Worm (Caenorhabditis elegans) whole organism, L4 larva: ENCODE measurements around the gene F18E9.1.

ENCODE experiments used
- F10B5.3 ChIP-seq: sonication (generic microtip); optimal IDR thresholded peaks from 2 replicates; lab custom pipeline; 2016; ENCODE audit warnings: mild to moderate bottlenecking, missing genetic modification characterization, missing compliant biosample characterization
- F26F4.8 ChIP-seq: fragments of 200-800 bp; sonication (Bioruptor generic); conservative IDR thresholded peaks from 2 replicates; pipeline ENCODE4 v1.3.6; 2022; ENCODE audit warnings: missing genetic modification characterization, missing compliant biosample characterization
- F37D6.2 ChIP-seq: sonication (generic microtip); optimal IDR thresholded peaks from 2 replicates; lab custom pipeline; 2016; ENCODE audit warnings: mild to moderate bottlenecking, missing genetic modification characterization, missing compliant biosample characterization
- F44E2.7 ChIP-seq: fragments of 200-800 bp; sonication (Bioruptor generic); IDR thresholded peaks from 2 replicates; pipeline ENCODE4 v2.1.2; 2022; ENCODE audit warnings: missing genetic modification characterization, missing compliant biosample characterization
- T20F7.1 ChIP-seq: fragments of 200-800 bp; sonication (Bioruptor generic); optimal IDR thresholded peaks from 2 replicates; lab custom pipeline; 2018; ENCODE audit warnings: mild to moderate bottlenecking, missing genetic modification characterization, missing compliant biosample characterization
- T26A8.4 ChIP-seq: fragments of 200-800 bp; sonication (Bioruptor generic); IDR thresholded peaks from 2 replicates; pipeline ENCODE4 v1.3.6; 2022; ENCODE audit warnings: missing genetic modification characterization, missing compliant biosample characterization
- Y75B8A.6 ChIP-seq: fragments of 200-800 bp; sonication (Bioruptor generic); IDR thresholded peaks from 2 replicates; pipeline ENCODE4 v1.3.6; 2022; ENCODE audit warnings: missing genetic modification reagents, missing genetic modification characterization, missing compliant biosample characterization
- ZK337.2 ChIP-seq: fragments of 200-800 bp; sonication (Bioruptor generic); IDR thresholded peaks from 2 replicates; pipeline ENCODE4 v1.3.6; 2022; ENCODE audit warnings: missing genetic modification reagents, missing genetic modification characterization, missing compliant biosample characterization
- ZK546.5 ChIP-seq, 2 experiments: sonication (generic microtip); optimal IDR thresholded peaks; 2 replicates each; lab custom pipeline; 2017; ENCODE audit warnings: missing biosample characterization in 2 of 2, missing genetic modification characterization in 2 of 2
- aha-1 ChIP-seq: fragments of 150-350 bp; peaks from one replicate; lab custom pipeline; 2014; ENCODE audit warnings: missing biosample characterization, missing genetic modification characterization
- ama-1 ChIP-seq: fragments of 150-350 bp; optimal IDR thresholded peaks from 2 replicates; lab custom pipeline; 2014; ENCODE audit warnings: inconsistent platforms, mixed read lengths
- attf-4 ChIP-seq: sonication (generic microtip); optimal IDR thresholded peaks from 3 replicates; lab custom pipeline; 2017; ENCODE audit warnings: missing biosample characterization, missing genetic modification characterization
- ceh-20 ChIP-seq: fragments of 200-800 bp; sonication (Bioruptor generic); IDR thresholded peaks from 2 replicates; pipeline ENCODE4 v1.3.6; 2022; ENCODE audit warnings: missing genetic modification reagents, missing genetic modification characterization, missing compliant biosample characterization
- ceh-28 ChIP-seq: fragments of 150-350 bp; optimal IDR thresholded peaks from 2 replicates; lab custom pipeline; 2014; ENCODE audit warnings: missing biosample characterization, missing genetic modification reagents, missing genetic modification characterization
- ceh-62 ChIP-seq: sonication (generic microtip); optimal IDR thresholded peaks from 2 replicates; lab custom pipeline; 2017; ENCODE audit warnings: missing biosample characterization, missing genetic modification characterization
- ces-1 ChIP-seq: fragments of 150-350 bp; sonication (generic microtip); optimal IDR thresholded peaks from 4 replicates; lab custom pipeline; 2014; ENCODE audit warnings: missing biosample characterization, missing genetic modification reagents, missing genetic modification characterization
- cey-2 ChIP-seq: sonication (generic microtip); optimal IDR thresholded peaks from 3 replicates; lab custom pipeline; 2017; ENCODE audit warnings: missing genetic modification characterization, mild to moderate bottlenecking, missing compliant biosample characterization, antibody characterized with exemption, borderline replicate concordance; ENCODE audit not compliant: insufficient read depth
- daf-12 ChIP-seq: fragments of 150-350 bp; optimal IDR thresholded peaks from 2 replicates; lab custom pipeline; 2014; ENCODE audit warnings: missing biosample characterization, missing genetic modification reagents, missing genetic modification characterization
- daf-16 ChIP-seq, 3 experiments: sonication (generic microtip); optimal IDR thresholded peaks; 2 replicates each; lab custom pipeline; 2016 to 2017; ENCODE audit warnings: missing genetic modification characterization in 3 of 3, missing genetic modification reagents in 3 of 3, mild to moderate bottlenecking in 2 of 3, missing compliant biosample characterization in 2 of 3, missing biosample characterization in 1 of 3, moderate library complexity in 1 of 3
- daf-8 ChIP-seq: fragments of 200-800 bp; sonication (Bioruptor generic); IDR thresholded peaks from 2 replicates; pipeline ENCODE4 v1.3.6; 2022; ENCODE audit warnings: missing genetic modification characterization, missing compliant biosample characterization
- dmd-6 ChIP-seq: fragments of 200-800 bp; sonication (Bioruptor generic); IDR thresholded peaks from 2 replicates; pipeline ENCODE4 v1.3.6; 2022; ENCODE audit warnings: missing genetic modification reagents, missing genetic modification characterization, missing compliant biosample characterization
- dmd-9 ChIP-seq: fragments of 200-800 bp; sonication (Bioruptor generic); IDR thresholded peaks from 2 replicates; pipeline ENCODE4 v1.3.6; 2022; ENCODE audit warnings: missing genetic modification reagents, missing genetic modification characterization, missing compliant biosample characterization
- dve-1 ChIP-seq: sonication (generic microtip); optimal IDR thresholded peaks from 2 replicates; lab custom pipeline; 2017; ENCODE audit warnings: antibody characterized with exemption, mild to moderate bottlenecking, missing genetic modification characterization, missing compliant biosample characterization; ENCODE audit not compliant: insufficient read depth
- gei-8 ChIP-seq: fragments of 200-800 bp; sonication (Bioruptor generic); optimal IDR thresholded peaks from 2 replicates; lab custom pipeline; 2018; ENCODE audit warnings: mild to moderate bottlenecking, missing genetic modification characterization, missing compliant biosample characterization
- hif-1 ChIP-seq, 2 experiments: sonication (generic microtip); optimal IDR thresholded peaks; 2 replicates each; lab custom pipeline; 2016 to 2017; ENCODE audit warnings: missing compliant biosample characterization in 2 of 2, missing genetic modification characterization in 2 of 2, missing genetic modification reagents in 2 of 2, missing genotype in 2 of 2, mild to moderate bottlenecking in 1 of 2
- hlh-11 ChIP-seq: fragments of 200-800 bp; sonication (Bioruptor generic); optimal IDR thresholded peaks from 2 replicates; lab custom pipeline; 2018; ENCODE audit warnings: mild to moderate bottlenecking, missing genetic modification characterization, missing compliant biosample characterization
- hmg-1.1 ChIP-seq: fragments of 200-800 bp; sonication (Bioruptor generic); IDR thresholded peaks from 2 replicates; pipeline ENCODE4 v1.3.6; 2022; ENCODE audit warnings: missing genetic modification reagents, missing genetic modification characterization, missing compliant biosample characterization
- jun-1 ChIP-seq: fragments of 150-350 bp; optimal IDR thresholded peaks from 2 replicates; lab custom pipeline; 2014; ENCODE audit warnings: missing biosample characterization, missing genetic modification reagents, missing genetic modification characterization
- lin-1 ChIP-seq: fragments of 200-800 bp; sonication (Bioruptor generic); IDR thresholded peaks from 2 replicates; pipeline ENCODE4 v1.3.6; 2022; ENCODE audit warnings: missing genetic modification reagents, missing genetic modification characterization, missing compliant biosample characterization
- lin-15B ChIP-seq: fragments of 150-350 bp; sonication (generic microtip); optimal IDR thresholded peaks from 3 replicates; lab custom pipeline; 2014; ENCODE audit warnings: missing biosample characterization, missing genetic modification characterization
- lin-29 ChIP-seq: fragments of 200-800 bp; sonication (Bioruptor generic); IDR thresholded peaks from 2 replicates; pipeline ENCODE4 v1.3.6; 2022; ENCODE audit warnings: missing genetic modification reagents, missing genetic modification characterization, missing compliant biosample characterization
- mdl-1 ChIP-seq, 2 experiments: fragments of 150-350 bp in 1 of 2; sonication (generic microtip) in 1 of 2; optimal IDR thresholded peaks; 2 replicates each; lab custom pipeline; 2014 to 2017; ENCODE audit warnings: missing biosample characterization in 2 of 2, missing genetic modification characterization in 2 of 2
- mep-1 ChIP-seq: fragments of 150-350 bp; sonication (generic microtip); optimal IDR thresholded peaks from 3 replicates; lab custom pipeline; 2014; ENCODE audit warnings: missing biosample characterization, missing genetic modification characterization
- nhr-102 ChIP-seq: sonication (generic microtip); optimal IDR thresholded peaks from 2 replicates; lab custom pipeline; 2016; ENCODE audit warnings: mild to moderate bottlenecking, missing genetic modification characterization, moderate library complexity, missing compliant biosample characterization
- nhr-111 ChIP-seq: fragments of 200-800 bp; sonication (Bioruptor generic); optimal IDR thresholded peaks from 2 replicates; lab custom pipeline; 2018; ENCODE audit warnings: mild to moderate bottlenecking, missing genetic modification characterization, missing compliant biosample characterization
- nhr-25 ChIP-seq: sonication (generic microtip); optimal IDR thresholded peaks from 2 replicates; lab custom pipeline; 2017; ENCODE audit warnings: missing genetic modification characterization, mild to moderate bottlenecking, missing compliant biosample characterization, antibody characterized with exemption, moderate library complexity, borderline replicate concordance; ENCODE audit not compliant: insufficient read depth
- nhr-28 ChIP-seq: fragments of 150-350 bp; optimal IDR thresholded peaks from 2 replicates; lab custom pipeline; 2014; ENCODE audit warnings: missing biosample characterization, missing genetic modification characterization
- nhr-42 ChIP-seq: fragments of 200-800 bp; sonication (Bioruptor generic); IDR thresholded peaks from 2 replicates; pipeline ENCODE4 v1.3.6; 2022; ENCODE audit warnings: missing genetic modification characterization, missing compliant biosample characterization
- nhr-48 ChIP-seq: sonication (generic microtip); optimal IDR thresholded peaks from 2 replicates; lab custom pipeline; 2016; ENCODE audit warnings: mild to moderate bottlenecking, missing genetic modification characterization, missing compliant biosample characterization
- nhr-76 ChIP-seq: fragments of 150-350 bp; optimal IDR thresholded peaks from 2 replicates; lab custom pipeline; 2014; ENCODE audit warnings: missing biosample characterization, missing genetic modification characterization
- rbr-2 ChIP-seq: sonication (generic microtip); optimal IDR thresholded peaks from 2 replicates; lab custom pipeline; 2016; ENCODE audit warnings: missing genotype, missing genetic modification characterization, missing compliant biosample characterization
- set-16 ChIP-seq: fragments of 200-800 bp; sonication (Bioruptor generic); IDR thresholded peaks from 2 replicates; pipeline ENCODE4 v1.3.6; 2022; ENCODE audit warnings: missing genetic modification reagents, missing genetic modification characterization, missing compliant biosample characterization
- spr-1 ChIP-seq: sonication (generic microtip); optimal IDR thresholded peaks from 2 replicates; lab custom pipeline; 2016; ENCODE audit warnings: mild to moderate bottlenecking, missing genetic modification characterization, missing compliant biosample characterization
- unc-130 ChIP-seq: sonication (generic microtip); optimal IDR thresholded peaks from 2 replicates; lab custom pipeline; 2016; ENCODE audit warnings: missing genetic modification reagents, missing genetic modification characterization, missing compliant biosample characterization
- unc-62 ChIP-seq, 3 experiments: fragments of 150-350 bp in 1 of 3; sonication (generic microtip); optimal IDR thresholded peaks in 2 of 3; peaks in 1 of 3; 1 replicate in 1 of 3; 2 replicates in 2 of 3; lab custom pipeline; 2014 to 2017; ENCODE audit warnings: missing biosample characterization in 3 of 3, missing genetic modification characterization in 3 of 3, missing genetic modification reagents in 3 of 3, missing genotype in 1 of 3
- zfp-2 ChIP-seq: sonication (generic microtip); optimal IDR thresholded peaks from 2 replicates; lab custom pipeline; 2016; ENCODE audit warnings: mild to moderate bottlenecking, missing genetic modification characterization, missing compliant biosample characterization
- zfp-3 ChIP-seq: fragments of 200-800 bp; sonication (Bioruptor generic); conservative IDR thresholded peaks from 2 replicates; pipeline ENCODE4 v1.3.6; 2022; ENCODE audit warnings: missing genetic modification reagents, missing genetic modification characterization, missing compliant biosample characterization
- zip-11 ChIP-seq: fragments of 200-800 bp; sonication (Bioruptor generic); IDR thresholded peaks from 2 replicates; pipeline ENCODE4 v1.3.6; 2022; ENCODE audit warnings: missing genetic modification characterization, missing compliant biosample characterization
- zip-2 ChIP-seq: fragments of 150-350 bp; optimal IDR thresholded peaks from 2 replicates; lab custom pipeline; 2014; ENCODE audit warnings: missing biosample characterization, missing genetic modification characterization
- ztf-11 ChIP-seq: fragments of 150-350 bp; optimal IDR thresholded peaks from 2 replicates; lab custom pipeline; 2014; ENCODE audit warnings: missing biosample characterization, missing genetic modification characterization

The F18E9.1 gene

DNA sequence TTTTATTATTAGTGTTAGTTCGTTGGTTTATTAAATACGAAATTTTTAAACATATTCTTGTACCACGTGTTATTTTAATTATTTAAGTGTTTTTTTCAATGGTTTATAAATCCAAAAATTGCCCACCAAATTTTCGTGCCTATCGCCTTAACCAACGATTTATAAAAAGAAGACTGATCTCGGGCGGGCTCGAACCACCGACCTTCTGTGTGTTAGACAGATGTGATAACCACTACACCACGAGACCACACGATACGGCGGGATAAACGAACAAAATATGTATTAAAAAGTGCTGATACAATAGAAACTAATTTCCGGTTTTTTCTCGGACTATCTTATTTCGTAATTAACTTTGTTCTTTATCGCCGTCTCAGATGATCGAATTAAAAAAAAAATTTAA lies 49.2 kb downstream of the F18E9.1 start (continued):
- TF ChIP-seq nhr-25 (tag; lab: Kevin White, UChicago) (no peak), hlh-11 (peak; percentile 26), hif-1 (tag; optimal IDR thresholded peaks at IDR 0.05; lab: Kevin White, UChicago) (no peak), attf-4 (no peak), nhr-102 (no peak), T26A8.4 (GFP tag; lab: Robert Waterston, UW) (peak; percentile 65), ztf-11 (no peak), F26F4.8 (peak; percentile 67; the same call in 1 of the 2 replicates), mep-1 (peak; percentile 10), gei-8 (no peak), lin-1 (GFP tag; lab: Robert Waterston, UW) (peak; percentile 71; the same call in 1 of the 2 replicates), ZK337.2 (GFP tag; lab: Robert Waterston, UW) (no peak), Y75B8A.6 (GFP tag; lab: Robert Waterston, UW) (peak; percentile 77; the same call in 1 of the 2 replicates), ama-1 (lab: Kevin White, UChicago) (no peak), dve-1 (tag; lab: Kevin White, UChicago) (no peak), hmg-1.1 (GFP tag; lab: Robert Waterston, UW) (peak; percentile 46; the same call in 1 of the 2 replicates), unc-62 (GFP tag; optimal IDR thresholded peaks at IDR 0.05 in 1 of 2; lab: Kevin White, UChicago) (no peak), unc-62 (tag; optimal IDR thresholded peaks at IDR 0.05; lab: Kevin White, UChicago) (no peak), ceh-28 (tag; lab: Kevin White, UChicago) (no peak), mdl-1 (tag; optimal IDR thresholded peaks at IDR 0.05; lab: Kevin White, UChicago) (no peak), nhr-42 (no peak), lin-15B (no peak), unc-130 (GFP tag; lab: Kevin White, UChicago) (peak; percentile 31), ces-1 (no peak), aha-1 (tag; lab: Kevin White, UChicago) (peak; percentile 58), nhr-111 (GFP tag; lab: Kevin White, UChicago) (no peak), daf-12 (tag; lab: Kevin White, UChicago) (no peak), spr-1 (tag; lab: Kevin White, UChicago) (no peak), ceh-20 (GFP tag; lab: Robert Waterston, UW) (0 out of 2 replicates have a peak, but pooled peaks have one; percentile 37), F44E2.7 (GFP tag; lab: Robert Waterston, UW) (no peak), set-16 (GFP tag; lab: Robert Waterston, UW) (no peak), F37D6.2 (no peak), ceh-62 (tag; lab: Kevin White, UChicago) (no peak), jun-1 (tag; lab: Kevin White, UChicago) (no peak), nhr-28 (tag; lab: Kevin White, UChicago) (no peak), dmd-9 (GFP tag; lab: Robert Waterston, UW) (0 out of 2 replicates have a peak, but pooled peaks have one; percentile 10), cey-2 (tag; lab: Kevin White, UChicago) (no peak), lin-29 (GFP tag; lab: Robert Waterston, UW) (no peak), dmd-6 (peak; percentile 39), daf-8 (GFP tag; lab: Robert Waterston, UW) (no peak), rbr-2 (peak; percentile 21), zfp-2 (tag; lab: Kevin White, UChicago) (peak; percentile 15), zfp-3 (GFP tag; lab: Robert Waterston, UW) (0 out of 2 replicates have a peak, but pooled peaks have one; percentile 13), zip-2 (tag; lab: Kevin White, UChicago) (no peak), ZK546.5 (tag; optimal IDR thresholded peaks at IDR 0.05; lab: Kevin White, UChicago) (no peak), F10B5.3 (no peak), nhr-48 (tag; lab: Kevin White, UChicago) (peak; percentile 14), daf-16 (GFP tag; optimal IDR thresholded peaks at IDR 0.05; lab: Kevin White, UChicago) (peak; percentile 49 to 88), daf-16 (tag; optimal IDR thresholded peaks at IDR 0.05; lab: Kevin White, UChicago) (peak; percentile 54), nhr-76 (tag; lab: Kevin White, UChicago) (no peak), T20F7.1 (GFP tag; lab: Kevin White, UChicago) (peak; percentile 39), zip-11 (GFP tag; lab: Robert Waterston, UW) (no peak)
